Worm (Caenorhabditis elegans) whole organism, L3 larva: ENCODE data around the gene C56A3.6.

Source experiments
- aly-2 ChIP-seq: fragments of 150-350 bp; optimal IDR thresholded peaks from 2 replicates; lab custom pipeline; 2014; ENCODE audit warnings: missing biosample characterization, missing genetic modification characterization
- ceh-16 ChIP-seq: sonication (generic microtip); optimal IDR thresholded peaks from 2 replicates; lab custom pipeline; 2017; ENCODE audit warnings: missing biosample characterization, missing genetic modification characterization
- ceh-28 ChIP-seq: fragments of 150-350 bp; optimal IDR thresholded peaks from 2 replicates; lab custom pipeline; 2014; ENCODE audit warnings: missing biosample characterization, missing genetic modification reagents, missing genetic modification characterization
- ceh-82 ChIP-seq: fragments of 150-350 bp; optimal IDR thresholded peaks from 2 replicates; lab custom pipeline; 2014; ENCODE audit warnings: missing biosample characterization, missing genetic modification characterization
- ceh-9 ChIP-seq: sonication (generic microtip); optimal IDR thresholded peaks from 2 replicates; lab custom pipeline; 2018; ENCODE audit warnings: missing biosample characterization, missing genetic modification characterization
- daf-12 ChIP-seq: fragments of 150-350 bp; optimal IDR thresholded peaks from 2 replicates; lab custom pipeline; 2014; ENCODE audit warnings: missing biosample characterization, missing genetic modification reagents, missing genetic modification characterization
- egl-5 ChIP-seq: fragments of 150-350 bp; optimal IDR thresholded peaks from 2 replicates; lab custom pipeline; 2017; ENCODE audit warnings: missing biosample characterization, missing genetic modification reagents, missing genetic modification characterization, inconsistent platforms
- elt-1 ChIP-seq: fragments of 150-350 bp; optimal IDR thresholded peaks from 2 replicates; lab custom pipeline; 2014; ENCODE audit warnings: missing biosample characterization, missing genetic modification characterization
- elt-2 ChIP-seq: sonication (generic microtip); optimal IDR thresholded peaks from 2 replicates; lab custom pipeline; 2016; ENCODE audit warnings: missing genetic modification reagents, mild to moderate bottlenecking, missing genetic modification characterization, missing compliant biosample characterization
- elt-3 ChIP-seq, 3 experiments: fragments of 150-350 bp in 1 of 3; sonication (generic microtip) in 2 of 3; optimal IDR thresholded peaks; 2 replicates in 2 of 3; 4 replicates in 1 of 3; lab custom pipeline; 2014 to 2017; ENCODE audit warnings: missing biosample characterization in 3 of 3, missing genetic modification characterization in 3 of 3
- fkh-10 ChIP-seq: sonication (generic microtip); optimal IDR thresholded peaks from 2 replicates; lab custom pipeline; 2017; ENCODE audit warnings: missing biosample characterization, missing genetic modification reagents, missing genetic modification characterization
- fos-1 ChIP-seq: fragments of 150-350 bp; optimal IDR thresholded peaks from 2 replicates; lab custom pipeline; 2014; ENCODE audit warnings: missing biosample characterization, missing genetic modification characterization
- hmg-11 ChIP-seq: sonication (generic microtip); optimal IDR thresholded peaks from 2 replicates; lab custom pipeline; 2016; ENCODE audit warnings: missing genetic modification characterization, missing compliant biosample characterization
- jun-1 ChIP-seq: fragments of 150-350 bp; optimal IDR thresholded peaks from 2 replicates; lab custom pipeline; 2014; ENCODE audit warnings: missing biosample characterization, missing genetic modification reagents, missing genetic modification characterization
- lin-15B ChIP-seq: fragments of 150-350 bp; optimal IDR thresholded peaks from 2 replicates; lab custom pipeline; 2014; ENCODE audit warnings: missing biosample characterization, missing genetic modification characterization
- lin-39 ChIP-seq: fragments of 150-350 bp; optimal IDR thresholded peaks from 2 replicates; lab custom pipeline; 2018; ENCODE audit warnings: missing biosample characterization, missing genetic modification reagents, missing genetic modification characterization
- lsy-12 ChIP-seq: sonication (generic microtip); optimal IDR thresholded peaks from 2 replicates; lab custom pipeline; 2016; ENCODE audit warnings: mild to moderate bottlenecking, missing genetic modification characterization, missing compliant biosample characterization
- nfya-1 ChIP-seq: sonication (generic microtip); optimal IDR thresholded peaks from 2 replicates; lab custom pipeline; 2017; ENCODE audit warnings: missing genetic modification characterization, mild to moderate bottlenecking, missing compliant biosample characterization, antibody characterized with exemption, moderate library complexity; ENCODE audit not compliant: insufficient read depth
- nhr-12 ChIP-seq: fragments of 150-350 bp; optimal IDR thresholded peaks from 2 replicates; lab custom pipeline; 2014; ENCODE audit warnings: missing biosample characterization, missing genetic modification characterization
- nhr-23 ChIP-seq: fragments of 150-350 bp; optimal IDR thresholded peaks from 2 replicates; lab custom pipeline; 2014; ENCODE audit warnings: missing biosample characterization, missing genetic modification reagents, missing genetic modification characterization
- nhr-43 ChIP-seq: sonication (generic microtip); optimal IDR thresholded peaks from 2 replicates; lab custom pipeline; 2016; ENCODE audit warnings: mild to moderate bottlenecking, missing genetic modification characterization, missing compliant biosample characterization; ENCODE audit not compliant: poor library complexity, severe bottlenecking
- nhr-67 ChIP-seq: fragments of 150-350 bp; optimal IDR thresholded peaks from 2 replicates; lab custom pipeline; 2014; ENCODE audit warnings: missing biosample characterization, missing genetic modification characterization
- nhr-76 ChIP-seq: fragments of 150-350 bp; sonication (generic microtip); optimal IDR thresholded peaks from 5 replicates; lab custom pipeline; 2014; ENCODE audit warnings: missing biosample characterization, missing genetic modification characterization
- pha-4 ChIP-seq: fragments of 150-350 bp; optimal IDR thresholded peaks from 2 replicates; lab custom pipeline; 2014; ENCODE audit warnings: missing biosample characterization, missing genetic modification reagents, missing genetic modification characterization
- pqm-1 ChIP-seq: fragments of 150-350 bp; optimal IDR thresholded peaks from 2 replicates; lab custom pipeline; 2017; ENCODE audit warnings: missing biosample characterization, missing genetic modification characterization, inconsistent platforms
- sea-2 ChIP-seq: fragments of 150-350 bp; sonication (generic microtip); optimal IDR thresholded peaks from 4 replicates; lab custom pipeline; 2014; ENCODE audit warnings: missing biosample characterization, missing genetic modification reagents, missing genetic modification characterization
- skn-1 ChIP-seq: fragments of 150-350 bp; optimal IDR thresholded peaks from 2 replicates; lab custom pipeline; 2014; ENCODE audit warnings: missing biosample characterization, missing genetic modification characterization
- snpc-4 ChIP-seq: fragments of 150-350 bp; optimal IDR thresholded peaks from 2 replicates; lab custom pipeline; 2014; ENCODE audit warnings: missing biosample characterization, missing genetic modification characterization
- tbx-2 ChIP-seq: sonication (generic microtip); optimal IDR thresholded peaks from 2 replicates; lab custom pipeline; 2016; ENCODE audit warnings: mild to moderate bottlenecking, missing genetic modification characterization, missing compliant biosample characterization
- unc-39 ChIP-seq: sonication (generic microtip); optimal IDR thresholded peaks from 4 replicates; lab custom pipeline; 2017; ENCODE audit warnings: missing biosample characterization, missing genetic modification characterization
- unc-62 ChIP-seq: fragments of 150-350 bp; sonication (generic microtip); optimal IDR thresholded peaks from 4 replicates; lab custom pipeline; 2014; ENCODE audit warnings: missing biosample characterization, missing genetic modification reagents, missing genetic modification characterization
- ztf-11 ChIP-seq: fragments of 150-350 bp; optimal IDR thresholded peaks from 2 replicates; lab custom pipeline; 2014; ENCODE audit warnings: missing biosample characterization, missing genetic modification characterization

Gene C56A3.6

DNA sequence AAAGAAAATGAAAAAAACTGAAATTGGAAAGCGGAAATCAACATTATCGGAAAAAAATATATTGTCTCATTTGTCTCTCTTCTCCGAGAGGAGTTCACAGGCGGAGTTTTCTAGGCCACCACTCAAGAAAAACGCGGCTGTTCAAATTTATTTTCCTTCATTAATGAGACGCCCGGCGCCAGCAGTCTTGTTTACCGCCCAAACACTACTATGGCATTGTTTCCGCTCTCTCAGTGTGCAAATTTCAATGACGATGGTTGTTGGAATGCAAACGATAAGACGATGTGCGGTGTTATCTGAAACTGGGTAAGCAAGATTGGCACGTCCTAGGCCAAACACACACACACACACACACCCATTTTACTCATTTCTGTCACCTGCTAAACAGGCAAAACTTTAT is 549 bp upstream of the C56A3.6 start, which contains the start of gene cav-2 (continued):
- TF ChIP-seq nhr-43 (tag; lab: Kevin White, UChicago): peak; percentile 91
- TF ChIP-seq sea-2 (GFP tag; lab: Kevin White, UChicago): no peak
- TF ChIP-seq fos-1 (tag; lab: Kevin White, UChicago): no peak
- no peak for TF ChIP-seq ztf-11 (tag; lab: Kevin White, UChicago)
- peak; percentile 70 for TF ChIP-seq lin-39 (tag; lab: Kevin White, UChicago)
- no peak for TF ChIP-seq ceh-82 (tag; lab: Kevin White, UChicago)
- no peak for TF ChIP-seq ceh-9 (tag; lab: Kevin White, UChicago)
- TF ChIP-seq nhr-67 (tag; lab: Kevin White, UChicago): no peak
- no peak for TF ChIP-seq aly-2 (tag; lab: Kevin White, UChicago)
- TF ChIP-seq ceh-28 (tag; lab: Kevin White, UChicago): peak; percentile 70
- TF ChIP-seq daf-12: no peak
- no peak for TF ChIP-seq elt-3 (tag; optimal IDR thresholded peaks at IDR 0.05; lab: Kevin White, UChicago)
- peak; percentile 63 for TF ChIP-seq egl-5 (tag; lab: Kevin White, UChicago)
- TF ChIP-seq unc-39 (tag; lab: Kevin White, UChicago): no peak
- TF ChIP-seq lsy-12 (tag; lab: Kevin White, UChicago): peak; percentile 72
- TF ChIP-seq snpc-4 (tag; lab: Kevin White, UChicago): peak; percentile 24
- peak; percentile 92 for TF ChIP-seq elt-2 (tag; lab: Kevin White, UChicago)
- TF ChIP-seq skn-1 (tag; lab: Kevin White, UChicago): peak; percentile 31
- TF ChIP-seq pqm-1 (tag; lab: Kevin White, UChicago): peak; percentile 92
- TF ChIP-seq tbx-2 (tag; lab: Kevin White, UChicago): peak; percentile 8
- TF ChIP-seq ceh-16: no peak
- TF ChIP-seq, all 47 proteins: peak for 19

DNA sequence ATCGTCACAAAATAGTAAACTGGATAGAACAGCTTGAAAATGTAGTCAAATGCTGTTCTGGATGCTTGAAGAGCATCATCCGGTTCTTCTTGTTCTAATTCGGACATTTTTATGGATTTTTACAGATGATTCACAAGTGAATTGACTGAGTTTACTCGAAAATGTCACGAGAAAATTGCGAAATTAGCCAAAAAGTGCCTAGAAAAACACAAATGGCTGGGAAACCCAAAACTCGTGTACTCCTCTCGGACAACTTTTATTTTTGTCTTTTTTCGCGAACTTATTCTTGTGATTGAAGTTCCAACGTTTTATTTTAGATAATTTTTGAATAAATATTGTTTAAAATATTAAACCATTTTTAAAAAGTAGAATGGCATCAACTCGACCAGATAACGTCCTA is 4.6 kb downstream of the C56A3.6 start, which contains the start of the genes C56A3.4 and C56A3.5:
Gene C56A3.4, minus strand, starts transcription at position 154 of the 400 bp plus-strand sequence.
Gene C56A3.5, plus strand, starts transcription at position 367 of the 400 bp plus-strand sequence.
- peak; percentile 82 for TF ChIP-seq lin-15B
- TF ChIP-seq unc-62 (GFP tag; lab: Kevin White, UChicago): no peak
- peak; percentile 49 for TF ChIP-seq nfya-1 (tag; lab: Kevin White, UChicago)
- no peak for TF ChIP-seq nhr-12 (tag; lab: Kevin White, UChicago)
- peak; percentile 63 for TF ChIP-seq hmg-11
- TF ChIP-seq elt-1: no peak
- TF ChIP-seq elt-3 (tag; optimal IDR thresholded peaks at IDR 0.05; lab: Kevin White, UChicago): no peak
- peak; percentile 8 for TF ChIP-seq snpc-4 (tag; lab: Kevin White, UChicago)
- peak; percentile 41 for TF ChIP-seq nhr-23 (tag; lab: Kevin White, UChicago)
- peak; percentile 59 for TF ChIP-seq nhr-43 (tag; lab: Kevin White, UChicago)
- TF ChIP-seq pha-4 (tag; lab: Kevin White, UChicago): peak; percentile 40
- no peak for TF ChIP-seq lin-39 (tag; lab: Kevin White, UChicago)
- peak; percentile 22 for TF ChIP-seq elt-2 (tag; lab: Kevin White, UChicago)
- TF ChIP-seq nhr-76 (tag; lab: Kevin White, UChicago): no peak
- no peak for TF ChIP-seq ztf-11 (tag; lab: Kevin White, UChicago)
- TF ChIP-seq ceh-82 (tag; lab: Kevin White, UChicago): no peak
- TF ChIP-seq jun-1: peak; percentile 23
- no peak for TF ChIP-seq egl-5 (tag; lab: Kevin White, UChicago)

- TF ChIP-seq ceh-28 (tag; lab: Kevin White, UChicago) (no peak), pha-4 (tag; lab: Kevin White, UChicago) (no peak)
Measured at ce11 chrV:13536058-13536579, 20.1 kb downstream of the C56A3.6 start, which contains the start of gene frpr-5. Gene frpr-5, minus strand, starts transcription at chrV:13536108.

- TF ChIP-seq fkh-10 (no peak), pqm-1 (tag; lab: Kevin White, UChicago) (peak; percentile 32), elt-2 (tag; lab: Kevin White, UChicago) (peak; percentile 48), aly-2 (tag; lab: Kevin White, UChicago) (no peak)
Measured at ce11 chrV:13532469-13532868, 23.7 kb downstream of the C56A3.6 start.
